Worm (Caenorhabditis elegans): Measurements from ENCODE around the gene let-2.

ce11 chrX:16341838-16342237, 47.3 kb downstream of the let-2 start:
- TF ChIP-seq ama-1 (optimal IDR thresholded peaks at IDR 0.05) = no peak
- no peak for TF ChIP-seq aly-1 (tag; optimal IDR thresholded peaks at IDR 0.05)
- no peak for TF ChIP-seq B0310.2 (tag; optimal IDR thresholded peaks at IDR 0.05)
- TF ChIP-seq tbx-11 (GFP tag; IDR thresholded peaks at IDR 0.05) = no peak
